Worm (Caenorhabditis elegans) whole organism, mixed stage, embryonic: ENCODE measurements around the gene best-24.

Experiments used
- M03D4.4 ChIP-seq: sonication (generic microtip); optimal IDR thresholded peaks from 2 replicates; lab custom pipeline; 2017; ENCODE audit warnings: mild to moderate bottlenecking, missing genetic modification characterization, missing compliant biosample characterization
- bed-3 ChIP-seq: fragments of 200-800 bp; sonication (Bioruptor generic); optimal IDR thresholded peaks from 3 replicates; lab custom pipeline; 2018; ENCODE audit warnings: mild to moderate bottlenecking, missing genetic modification characterization, moderate library complexity, missing compliant biosample characterization
- blmp-1 ChIP-seq: fragments of 150-350 bp; optimal IDR thresholded peaks from 2 replicates; lab custom pipeline; 2014; ENCODE audit warnings: missing biosample characterization, missing genetic modification characterization
- ceh-39 ChIP-seq: fragments of 150-350 bp; optimal IDR thresholded peaks from 2 replicates; lab custom pipeline; 2014; ENCODE audit warnings: missing biosample characterization, missing genetic modification characterization
- ceh-43 ChIP-seq: fragments of 200-800 bp; sonication (Bioruptor generic); optimal IDR thresholded peaks from 2 replicates; lab custom pipeline; 2018; ENCODE audit warnings: mild to moderate bottlenecking, missing genetic modification characterization, moderate library complexity, missing compliant biosample characterization
- ceh-83 ChIP-seq: fragments of 200-800 bp; sonication (Bioruptor generic); optimal IDR thresholded peaks from 2 replicates; lab custom pipeline; 2018; ENCODE audit warnings: mild to moderate bottlenecking, missing genetic modification characterization, missing compliant biosample characterization
- ces-1 ChIP-seq: fragments of 150-350 bp; optimal IDR thresholded peaks from 2 replicates; lab custom pipeline; 2014; ENCODE audit warnings: missing biosample characterization, missing genetic modification reagents, missing genetic modification characterization
- cnd-1 ChIP-seq: fragments of 200-800 bp; sonication (Bioruptor generic); optimal IDR thresholded peaks from 2 replicates; lab custom pipeline; 2018; ENCODE audit warnings: mild to moderate bottlenecking, missing genetic modification characterization, missing compliant biosample characterization
- drap-1 ChIP-seq: fragments of 200-800 bp; sonication (Bioruptor generic); optimal IDR thresholded peaks from 3 replicates; lab custom pipeline; 2018; ENCODE audit warnings: mild to moderate bottlenecking, missing genetic modification characterization, missing compliant biosample characterization
- elt-3 ChIP-seq: fragments of 150-350 bp; optimal IDR thresholded peaks from 2 replicates; lab custom pipeline; 2014; ENCODE audit warnings: missing biosample characterization, missing genetic modification characterization
- flh-1 ChIP-seq: fragments of 200-800 bp; sonication (Bioruptor generic); optimal IDR thresholded peaks from 2 replicates; lab custom pipeline; 2018; ENCODE audit warnings: mild to moderate bottlenecking, missing genetic modification characterization, moderate library complexity, missing compliant biosample characterization
- ham-2 ChIP-seq: fragments of 200-800 bp; sonication (Bioruptor generic); optimal IDR thresholded peaks from 2 replicates; lab custom pipeline; 2018; ENCODE audit warnings: mild to moderate bottlenecking, missing genetic modification characterization, missing compliant biosample characterization
- hlh-1 ChIP-seq: fragments of 150-350 bp; optimal IDR thresholded peaks from 2 replicates; lab custom pipeline; 2014; ENCODE audit warnings: missing biosample characterization, missing genetic modification reagents, missing genetic modification characterization
- lin-13 ChIP-seq: fragments of 150-350 bp; optimal IDR thresholded peaks from 2 replicates; lab custom pipeline; 2014; ENCODE audit warnings: missing biosample characterization, missing genetic modification characterization
- lin-32 ChIP-seq: fragments of 200-800 bp; sonication (Bioruptor generic); optimal IDR thresholded peaks from 2 replicates; lab custom pipeline; 2018; ENCODE audit warnings: mild to moderate bottlenecking, missing genetic modification characterization, missing compliant biosample characterization
- mab-5 ChIP-seq: fragments of 150-350 bp; optimal IDR thresholded peaks from 2 replicates; lab custom pipeline; 2014; ENCODE audit warnings: missing biosample characterization, missing genetic modification characterization
- mep-1 ChIP-seq: fragments of 150-350 bp; optimal IDR thresholded peaks from 2 replicates; lab custom pipeline; 2017; ENCODE audit warnings: missing biosample characterization, missing genetic modification reagents, missing genetic modification characterization, inconsistent platforms
- mls-2 ChIP-seq: sonication (generic microtip); optimal IDR thresholded peaks from 2 replicates; lab custom pipeline; 2016; ENCODE audit warnings: mild to moderate bottlenecking, missing genetic modification characterization, moderate library complexity, missing compliant biosample characterization
- nhr-2 ChIP-seq: fragments of 150-350 bp; optimal IDR thresholded peaks from 2 replicates; lab custom pipeline; 2014; ENCODE audit warnings: missing biosample characterization, missing genetic modification characterization
- nhr-237 ChIP-seq: fragments of 150-350 bp; optimal IDR thresholded peaks from 2 replicates; lab custom pipeline; 2014; ENCODE audit warnings: missing biosample characterization, missing genetic modification characterization
- nhr-28 ChIP-seq: fragments of 150-350 bp; optimal IDR thresholded peaks from 2 replicates; lab custom pipeline; 2014; ENCODE audit warnings: missing biosample characterization, missing genetic modification characterization
- nhr-76 ChIP-seq: sonication (generic microtip); optimal IDR thresholded peaks from 2 replicates; lab custom pipeline; 2017; ENCODE audit warnings: missing biosample characterization, missing genetic modification characterization
- pha-4 ChIP-seq: fragments of 150-350 bp; optimal IDR thresholded peaks from 2 replicates; lab custom pipeline; 2018; ENCODE audit warnings: missing biosample characterization, missing genetic modification reagents, missing genetic modification characterization
- sem-2 ChIP-seq: fragments of 200-800 bp; sonication (Bioruptor generic); optimal IDR thresholded peaks from 2 replicates; lab custom pipeline; 2018; ENCODE audit warnings: mild to moderate bottlenecking, missing genetic modification characterization, missing compliant biosample characterization
- snpc-4 ChIP-seq: fragments of 150-350 bp; optimal IDR thresholded peaks from 2 replicates; lab custom pipeline; 2014; ENCODE audit warnings: missing biosample characterization, missing genetic modification characterization
- sptf-1 ChIP-seq: sonication (generic microtip); optimal IDR thresholded peaks from 2 replicates; lab custom pipeline; 2017; ENCODE audit warnings: mild to moderate bottlenecking, missing genetic modification characterization, moderate library complexity, missing compliant biosample characterization
- tbx-8 ChIP-seq: fragments of 200-800 bp; sonication (Bioruptor generic); optimal IDR thresholded peaks from 2 replicates; lab custom pipeline; 2018; ENCODE audit warnings: mild to moderate bottlenecking, missing genetic modification characterization, moderate library complexity, missing compliant biosample characterization
- unc-120 ChIP-seq: sonication (generic microtip); optimal IDR thresholded peaks from 2 replicates; lab custom pipeline; 2017; ENCODE audit warnings: missing genetic modification characterization, missing compliant biosample characterization; ENCODE audit not compliant: poor library complexity, severe bottlenecking
- unc-39 ChIP-seq: fragments of 150-350 bp; optimal IDR thresholded peaks from 2 replicates; lab custom pipeline; 2014; ENCODE audit warnings: missing biosample characterization, missing genetic modification characterization
- unc-62 ChIP-seq: fragments of 150-350 bp; optimal IDR thresholded peaks from 2 replicates; lab custom pipeline; 2014; ENCODE audit warnings: missing biosample characterization, missing genetic modification reagents, missing genetic modification characterization
- zip-8 ChIP-seq: fragments of 150-350 bp; optimal IDR thresholded peaks from 2 replicates; lab custom pipeline; 2014; ENCODE audit warnings: missing biosample characterization, missing genetic modification characterization
- ztf-11 ChIP-seq: fragments of 150-350 bp; optimal IDR thresholded peaks from 2 replicates; lab custom pipeline; 2014; ENCODE audit warnings: missing biosample characterization, missing genetic modification characterization

The best-24 gene

ce11 chrIII:7892333-7892732 is 8.5 kb upstream of the best-24 start:
- TF ChIP-seq hlh-1 (tag; lab: Kevin White, UChicago), result no peak
- no peak for TF ChIP-seq unc-62
- no peak for TF ChIP-seq mab-5
- no peak for TF ChIP-seq mls-2

ce11 chrIII:7893224-7893623 is 7.6 kb upstream of the best-24 start:
- TF ChIP-seq nhr-237 (tag; lab: Kevin White, UChicago), result no peak
- TF ChIP-seq mab-5, result no peak
- TF ChIP-seq unc-62, result no peak
- no peak for TF ChIP-seq ceh-43 (GFP tag; lab: Kevin White, UChicago)
- TF ChIP-seq blmp-1, result no peak
- TF ChIP-seq drap-1 (GFP tag; lab: Kevin White, UChicago), result no peak

ce11 chrIII:7894724-7895123 is 6.1 kb upstream of the best-24 start, which contains the start of gene ZK688.4:
TSS of gene ZK688.4 (plus strand) at chrIII:7895024.
- TF ChIP-seq nhr-76 (tag; lab: Kevin White, UChicago), result no peak
- no peak for TF ChIP-seq mab-5
- no peak for TF ChIP-seq M03D4.4 (tag; lab: Kevin White, UChicago)
- TF ChIP-seq nhr-28, result no peak
- no peak for TF ChIP-seq sptf-1 (tag; lab: Kevin White, UChicago)
- no peak for TF ChIP-seq bed-3 (GFP tag; lab: Kevin White, UChicago)
- TF ChIP-seq lin-13, result no peak
- TF ChIP-seq pha-4 (tag; lab: Kevin White, UChicago), result no peak
- no peak for TF ChIP-seq drap-1 (GFP tag; lab: Kevin White, UChicago)
- no peak for TF ChIP-seq unc-39 (tag; lab: Kevin White, UChicago)
- TF ChIP-seq blmp-1, result no peak
- no peak for TF ChIP-seq hlh-1 (tag; lab: Kevin White, UChicago)
- TF ChIP-seq ham-2 (GFP tag; lab: Kevin White, UChicago), result no peak
- TF ChIP-seq elt-3 (tag; lab: Kevin White, UChicago), result no peak
- TF ChIP-seq, all 35 proteins: peak for 0

- TF ChIP-seq cnd-1 (no peak), mep-1 (no peak), snpc-4 (no peak), unc-120 (tag; lab: Kevin White, UChicago) (no peak), ceh-43 (GFP tag; lab: Kevin White, UChicago) (no peak), tbx-8 (GFP tag; lab: Kevin White, UChicago) (no peak), zip-8 (no peak), elt-3 (tag; lab: Kevin White, UChicago) (no peak), ceh-39 (tag; lab: Kevin White, UChicago) (no peak), M03D4.4 (tag; lab: Kevin White, UChicago) (no peak)
Measured at ce11 chrIII:7896925-7897324, 3.9 kb upstream of the best-24 start, which contains the start of gene ZK688.10. TSS of gene ZK688.10 (minus strand) at chrIII:7897025.

- TF ChIP-seq pha-4 (tag; lab: Kevin White, UChicago), result no peak
- TF ChIP-seq ces-1 (GFP tag; lab: Kevin White, UChicago), result no peak
- no peak for TF ChIP-seq mls-2
- no peak for TF ChIP-seq cnd-1
- no peak for TF ChIP-seq ceh-83 (GFP tag; lab: Kevin White, UChicago)
- TF ChIP-seq mab-5, result no peak
- TF ChIP-seq lin-13, result no peak
- no peak for TF ChIP-seq drap-1 (GFP tag; lab: Kevin White, UChicago)
Measured at ce11 chrIII:7897733-7898132, 3.1 kb upstream of the best-24 start.

- TF ChIP-seq nhr-237 (tag; lab: Kevin White, UChicago) (no peak), hlh-1 (tag; lab: Kevin White, UChicago) (no peak), nhr-2 (tag; lab: Kevin White, UChicago) (no peak), blmp-1 (no peak)
- TF ChIP-seq, all 35 proteins: peak for 0
Measured at ce11 chrIII:7903427-7903826, 2.6 kb downstream of the best-24 start.

ce11 chrIII:7907515-7907914 is 6.7 kb downstream of the best-24 start, which contains the start of gene pcp-5:
TSS of gene pcp-5 (minus strand) at chrIII:7907615.
- TF ChIP-seq M03D4.4 (tag; lab: Kevin White, UChicago) (no peak), bed-3 (GFP tag; lab: Kevin White, UChicago) (no peak), flh-1 (GFP tag; lab: Kevin White, UChicago) (no peak), hlh-1 (tag; lab: Kevin White, UChicago) (peak; percentile 83), unc-62 (peak; percentile 28), ceh-39 (tag; lab: Kevin White, UChicago) (peak; percentile 45), ztf-11 (no peak), nhr-28 (no peak), nhr-2 (tag; lab: Kevin White, UChicago) (no peak), nhr-237 (tag; lab: Kevin White, UChicago) (no peak), drap-1 (GFP tag; lab: Kevin White, UChicago) (no peak), blmp-1 (no peak), unc-39 (tag; lab: Kevin White, UChicago) (no peak), lin-32 (no peak), zip-8 (no peak), sem-2 (no peak), tbx-8 (GFP tag; lab: Kevin White, UChicago) (no peak), nhr-76 (tag; lab: Kevin White, UChicago) (no peak), mls-2 (no peak), lin-13 (no peak), mep-1 (no peak), unc-120 (tag; lab: Kevin White, UChicago) (no peak), pha-4 (tag; lab: Kevin White, UChicago) (no peak), sptf-1 (tag; lab: Kevin White, UChicago) (no peak)
